Fruit fly (Drosophila melanogaster) whole organism, embryonic: Measurements from ENCODE around the gene CG6231.
A peak's percentile ranks its signal among the peaks of the same experiment; 100 is the strongest.

ENCODE experiments used
- Abd-B ChIP-seq: fragments of 200-800 bp; sonication (Bioruptor generic); optimal IDR thresholded peaks from 2 replicates; lab custom pipeline; 2018; ENCODE audit warnings: missing biosample characterization, mild to moderate bottlenecking, missing genetic modification characterization, moderate library complexity
- Atf3 ChIP-seq: fragments of 200-800 bp; sonication (Bioruptor generic); optimal IDR thresholded peaks from 3 replicates; lab custom pipeline; 2016; ENCODE audit warnings: missing biosample characterization, missing genetic modification characterization
- Atf6 ChIP-seq: fragments of 200-800 bp; sonication (Bioruptor generic); IDR thresholded peaks from 2 replicates; pipeline ENCODE4 v1.3.6; 2022; ENCODE audit warnings: missing biosample characterization, missing genetic modification characterization
- CG10147 ChIP-seq: fragments of 200-800 bp; sonication (Bioruptor generic); optimal IDR thresholded peaks from 2 replicates; lab custom pipeline; 2019; ENCODE audit warnings: missing biosample characterization, mild to moderate bottlenecking, missing genetic modification characterization, moderate library complexity
- CG10366 ChIP-seq: fragments of 200-800 bp; sonication (Bioruptor generic); IDR thresholded peaks from 2 replicates; pipeline ENCODE4 v1.3.6; 2022; ENCODE audit warnings: missing biosample characterization, missing genetic modification characterization
- CG11504 ChIP-seq: fragments of 200-800 bp; sonication (Bioruptor generic); optimal IDR thresholded peaks from 3 replicates; lab custom pipeline; 2019; ENCODE audit warnings: missing biosample characterization, mild to moderate bottlenecking, missing genetic modification characterization, moderate library complexity
- CG11723 ChIP-seq: fragments of 200-800 bp; sonication (Bioruptor generic); optimal IDR thresholded peaks from 2 replicates; lab custom pipeline; 2017; ENCODE audit warnings: missing biosample characterization, mild to moderate bottlenecking, missing genetic modification characterization
- CG12104 ChIP-seq: fragments of 200-800 bp; sonication (Bioruptor generic); optimal IDR thresholded peaks from 3 replicates; lab custom pipeline; 2016; ENCODE audit warnings: missing biosample characterization, missing genetic modification characterization
- CG12155 ChIP-seq: fragments of 200-800 bp; sonication (Bioruptor generic); optimal IDR thresholded peaks from 3 replicates; lab custom pipeline; 2016; ENCODE audit warnings: missing biosample characterization, missing genetic modification characterization
- CG12299 ChIP-seq: fragments of 200-800 bp; sonication (Bioruptor generic); optimal IDR thresholded peaks from 2 replicates; lab custom pipeline; 2018; ENCODE audit warnings: missing biosample characterization, mild to moderate bottlenecking, missing genetic modification characterization
- CG13296 ChIP-seq: fragments of 200-800 bp; sonication (Bioruptor generic); optimal IDR thresholded peaks from 3 replicates; lab custom pipeline; 2018; ENCODE audit warnings: missing biosample characterization, mild to moderate bottlenecking, missing genetic modification characterization
- CG15269 ChIP-seq: fragments of 200-800 bp; sonication (Bioruptor generic); optimal IDR thresholded peaks from 2 replicates; lab custom pipeline; 2018; ENCODE audit warnings: missing biosample characterization, mild to moderate bottlenecking, missing genetic modification characterization, moderate library complexity
- CG15696 ChIP-seq: fragments of 200-800 bp; sonication (Bioruptor generic); optimal IDR thresholded peaks from 2 replicates; lab custom pipeline; 2019; ENCODE audit warnings: missing biosample characterization, mild to moderate bottlenecking, missing genetic modification characterization, moderate library complexity
- CG17385 ChIP-seq: fragments of 200-800 bp; sonication (Bioruptor generic); optimal IDR thresholded peaks from 3 replicates; lab custom pipeline; 2018; ENCODE audit warnings: missing biosample characterization, mild to moderate bottlenecking, missing genetic modification characterization
- CG2712 ChIP-seq: fragments of 200-800 bp; optimal IDR thresholded peaks from 3 replicates; lab custom pipeline; 2019; ENCODE audit warnings: missing biosample characterization, mild to moderate bottlenecking, missing genetic modification characterization, moderate library complexity
- CG2875 ChIP-seq: fragments of 200-800 bp; sonication (Bioruptor generic); optimal IDR thresholded peaks from 2 replicates; lab custom pipeline; 2017; ENCODE audit warnings: missing biosample characterization, mild to moderate bottlenecking, missing genetic modification characterization, missing genetic modification reagents
- CG30403 ChIP-seq: fragments of 200-800 bp; sonication (Bioruptor generic); optimal IDR thresholded peaks from 3 replicates; lab custom pipeline; 2016; ENCODE audit warnings: missing biosample characterization, missing genetic modification characterization
- CG31441 ChIP-seq: fragments of 200-800 bp; sonication (Bioruptor generic); IDR thresholded peaks from 2 replicates; pipeline ENCODE4 v1.3.6; 2022; ENCODE audit warnings: missing biosample characterization, missing genetic modification characterization
- CG33213 ChIP-seq: fragments of 200-800 bp; sonication (Bioruptor generic); optimal IDR thresholded peaks from 3 replicates; lab custom pipeline; 2016; ENCODE audit warnings: missing biosample characterization, missing genetic modification characterization
- CG4328 ChIP-seq: fragments of 200-800 bp; sonication (Bioruptor generic); optimal IDR thresholded peaks from 3 replicates; lab custom pipeline; 2017; ENCODE audit warnings: missing biosample characterization, missing genetic modification reagents, missing genetic modification characterization
- CG4820 ChIP-seq: fragments of 200-800 bp; sonication (Bioruptor generic); optimal IDR thresholded peaks from 3 replicates; lab custom pipeline; 2016; ENCODE audit warnings: missing biosample characterization, missing genetic modification characterization
- CG6654 ChIP-seq: fragments of 200-800 bp; sonication (Bioruptor generic); optimal IDR thresholded peaks from 2 replicates; lab custom pipeline; 2017; ENCODE audit warnings: missing biosample characterization, mild to moderate bottlenecking, missing genetic modification characterization
- CG6765 ChIP-seq: fragments of 200-800 bp; sonication (Bioruptor generic); optimal IDR thresholded peaks from 3 replicates; lab custom pipeline; 2017; ENCODE audit warnings: missing biosample characterization, mild to moderate bottlenecking, missing genetic modification characterization
- CG6791 ChIP-seq: fragments of 200-800 bp; sonication (Bioruptor generic); IDR thresholded peaks from 3 replicates; pipeline ENCODE4 v1.3.6; 2022; ENCODE audit warnings: missing biosample characterization, missing genetic modification characterization; ENCODE audit not compliant: partially characterized antibody
- CG7987 ChIP-seq: fragments of 200-800 bp; sonication (Bioruptor generic); optimal IDR thresholded peaks from 2 replicates; lab custom pipeline; 2018; ENCODE audit warnings: missing biosample characterization, mild to moderate bottlenecking, missing genetic modification characterization, moderate library complexity
- CG8924 ChIP-seq: fragments of 200-800 bp; optimal IDR thresholded peaks from 3 replicates; lab custom pipeline; 2019; ENCODE audit warnings: missing biosample characterization, mild to moderate bottlenecking, missing genetic modification characterization, moderate library complexity
- CTCF ChIP-seq: fragments of 200-800 bp; sonication (Bioruptor generic); optimal IDR thresholded peaks from 2 replicates; lab custom pipeline; 2017; ENCODE audit warnings: missing biosample characterization, mild to moderate bottlenecking, missing genetic modification characterization, moderate library complexity
- CoRest ChIP-seq: fragments of 200-800 bp; sonication (Bioruptor generic); optimal IDR thresholded peaks from 3 replicates; lab custom pipeline; 2018; ENCODE audit warnings: missing biosample characterization, mild to moderate bottlenecking, missing genetic modification characterization, moderate library complexity
- Dip3 ChIP-seq: fragments of 200-800 bp; sonication (Bioruptor generic); optimal IDR thresholded peaks from 3 replicates; lab custom pipeline; 2016; ENCODE audit warnings: missing biosample characterization, missing genetic modification characterization
- HLH54F ChIP-seq: fragments of 200-800 bp; sonication (Bioruptor generic); optimal IDR thresholded peaks from 3 replicates; lab custom pipeline; 2016; ENCODE audit warnings: missing biosample characterization, missing genetic modification characterization
- Hmr ChIP-seq: fragments of 200-800 bp; sonication (Bioruptor generic); optimal IDR thresholded peaks from 3 replicates; lab custom pipeline; 2017; ENCODE audit warnings: mild to moderate bottlenecking, missing biosample characterization, missing genetic modification reagents, missing genetic modification characterization
- Mad ChIP-seq: fragments of 200-800 bp; sonication (Bioruptor generic); optimal IDR thresholded peaks from 2 replicates; lab custom pipeline; 2016; ENCODE audit warnings: missing biosample characterization, missing genetic modification characterization
- NfI ChIP-seq: fragments of 200-800 bp; sonication (Bioruptor generic); optimal IDR thresholded peaks from 3 replicates; lab custom pipeline; 2018; ENCODE audit warnings: missing biosample characterization, mild to moderate bottlenecking, missing genetic modification characterization, moderate library complexity
- Opbp ChIP-seq: fragments of 200-800 bp; sonication (Bioruptor generic); IDR thresholded peaks from 3 replicates; pipeline ENCODE4 v1.3.6; 2022; ENCODE audit warnings: missing biosample characterization, missing genetic modification characterization; ENCODE audit not compliant: partially characterized antibody
- Ravus ChIP-seq: fragments of 200-800 bp; sonication (Bioruptor generic); IDR thresholded peaks from 2 replicates; pipeline ENCODE4 v1.3.6; 2022; ENCODE audit warnings: missing biosample characterization, missing genetic modification characterization
- ab ChIP-seq: fragments of 200-800 bp; sonication (Bioruptor generic); optimal IDR thresholded peaks from 2 replicates; lab custom pipeline; 2016; ENCODE audit warnings: missing biosample characterization, missing genetic modification characterization
- ac ChIP-seq: fragments of 200-800 bp; sonication (Bioruptor generic); optimal IDR thresholded peaks from 3 replicates; lab custom pipeline; 2017; ENCODE audit warnings: missing biosample characterization, mild to moderate bottlenecking, missing genetic modification characterization
- dmrt99B ChIP-seq: fragments of 200-800 bp; sonication (Bioruptor generic); optimal IDR thresholded peaks from 2 replicates; lab custom pipeline; 2018; ENCODE audit warnings: missing biosample characterization, mild to moderate bottlenecking, missing genetic modification characterization, moderate library complexity
- gt ChIP-seq: fragments of 200-800 bp; sonication (Bioruptor generic); IDR thresholded peaks from 2 replicates; pipeline ENCODE4 v1.3.6; 2022; ENCODE audit warnings: missing biosample characterization, missing genetic modification characterization
- hth ChIP-seq: fragments of >200 bp; optimal IDR thresholded peaks from 2 replicates; lab custom pipeline; 2017; ENCODE audit warnings: inconsistent platforms
- kay ChIP-seq: fragments of 200-800 bp; sonication (Bioruptor generic); optimal IDR thresholded peaks from 2 replicates; lab custom pipeline; 2016; ENCODE audit warnings: missing biosample characterization, missing genetic modification characterization
- oc ChIP-seq: fragments of 200-800 bp; sonication (Bioruptor generic); optimal IDR thresholded peaks from 2 replicates; lab custom pipeline; 2018; ENCODE audit warnings: missing biosample characterization, mild to moderate bottlenecking, missing genetic modification characterization, moderate library complexity
- rib ChIP-seq: fragments of 200-800 bp; sonication (Bioruptor generic); IDR thresholded peaks from 2 replicates; pipeline ENCODE4 v1.3.6; 2022; ENCODE audit warnings: missing biosample characterization, missing genetic modification characterization
- salm ChIP-seq: fragments of 200-800 bp; sonication (Bioruptor generic); optimal IDR thresholded peaks from 2 replicates; lab custom pipeline; 2018; ENCODE audit warnings: missing biosample characterization, mild to moderate bottlenecking, missing genetic modification characterization
- schlank ChIP-seq: fragments of 200-800 bp; sonication (Bioruptor generic); optimal IDR thresholded peaks from 2 replicates; lab custom pipeline; 2018; ENCODE audit warnings: missing biosample characterization, mild to moderate bottlenecking, missing genetic modification characterization
- scrt ChIP-seq: fragments of 200-800 bp; sonication (Bioruptor generic); optimal IDR thresholded peaks from 2 replicates; lab custom pipeline; 2018; ENCODE audit warnings: missing biosample characterization, mild to moderate bottlenecking, missing genetic modification characterization, moderate library complexity
- sisA ChIP-seq: fragments of 200-800 bp; sonication (Bioruptor generic); IDR thresholded peaks from 2 replicates; pipeline ENCODE4 v1.3.6; 2022; ENCODE audit warnings: missing biosample characterization, missing genetic modification characterization
- tll ChIP-seq, 2 experiments: fragments of 200-800 bp in 1 of 2; fragments of >200 bp in 1 of 2; sonication (Bioruptor generic) in 1 of 2; optimal IDR thresholded peaks; 2 replicates each; lab custom pipeline; 2017 to 2019; ENCODE audit warnings: missing biosample characterization in 2 of 2, missing genetic modification characterization in 2 of 2, mild to moderate bottlenecking in 1 of 2, moderate library complexity in 1 of 2
- vnd ChIP-seq: fragments of 200-800 bp; sonication (Bioruptor generic); IDR thresholded peaks from 3 replicates; pipeline ENCODE4 v1.3.6; 2022; ENCODE audit warnings: missing biosample characterization, missing genetic modification characterization; ENCODE audit not compliant: partially characterized antibody
- yki ChIP-seq: fragments of >200 bp; optimal IDR thresholded peaks from 3 replicates; lab custom pipeline; 2018
- zfh2 ChIP-seq: fragments of 200-800 bp; sonication (Bioruptor generic); optimal IDR thresholded peaks from 2 replicates; lab custom pipeline; 2016; ENCODE audit warnings: missing biosample characterization, missing genetic modification characterization

Gene CG6231

DNA sequence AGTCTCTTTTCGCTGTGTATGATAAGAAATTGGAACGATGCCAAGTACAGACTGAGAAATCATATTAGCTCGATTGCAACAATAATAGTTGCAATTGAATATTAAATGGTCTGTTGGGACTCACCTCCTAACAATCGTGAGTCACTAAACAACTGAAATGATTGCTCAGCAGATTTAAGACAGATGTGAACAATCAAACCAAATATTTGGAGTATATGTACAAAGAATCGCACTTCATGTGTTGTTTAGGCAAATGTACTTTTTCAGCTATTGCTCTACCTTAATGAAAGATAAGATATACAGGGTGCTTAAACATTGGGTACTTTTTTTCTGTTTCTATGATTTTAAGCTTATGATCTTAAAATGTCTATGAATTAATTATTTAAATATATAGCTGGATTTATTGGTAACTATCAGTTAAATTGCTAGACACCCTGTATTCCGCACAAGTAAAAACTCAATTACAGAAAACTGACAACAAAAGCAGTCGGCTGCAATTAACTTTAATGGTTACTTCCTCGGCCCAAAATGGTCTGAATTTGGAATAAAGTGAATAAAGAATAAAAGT is 9.1 kb upstream of the CG6231 start (continued):
- TF ChIP-seq vnd (GFP tag; lab: Robert Waterston, UW) (no peak), NfI (GFP tag; lab: Kevin White, UChicago) (peak; percentile 75), sisA (GFP tag; lab: Robert Waterston, UW) (peak; percentile 59; the same call in 1 of the 2 replicates), CG6791 (GFP tag; lab: Robert Waterston, UW) (no peak), CG13296 (peak; percentile 93), CG11723 (peak; percentile 60), CG31441 (GFP tag; lab: Robert Waterston, UW) (peak; percentile 87), Ravus (GFP tag; lab: Robert Waterston, UW) (peak; percentile 61), CG7987 (peak; percentile 51), Abd-B (GFP tag; lab: Kevin White, UChicago) (no peak), gt (no peak), CG10366 (GFP tag; lab: Robert Waterston, UW) (peak; percentile 95), CG33213 (GFP tag; lab: Kevin White, UChicago) (peak; percentile 1), oc (tag; lab: Kevin White, UChicago) (peak; percentile 86), CG8924 (peak; percentile 92), CG15696 (tag; lab: Kevin White, UChicago) (peak; percentile 66), CG11504 (tag; lab: Kevin White, UChicago) (peak; percentile 92), CG12104 (peak; percentile 83), CG12299 (tag; lab: Kevin White, UChicago) (peak; percentile 88), CG17385 (peak; percentile 76), kay (GFP tag; lab: Kevin White, UChicago) (peak; percentile 70), Hmr (GFP tag; lab: Kevin White, UChicago) (peak; percentile 89), salm (tag; lab: Kevin White, UChicago) (peak; percentile 88), yki (lab: Kevin White, UChicago) (no peak), Mad (GFP tag; lab: Kevin White, UChicago) (peak; percentile 34), ab (GFP tag; lab: Kevin White, UChicago) (no peak), CTCF (GFP tag; lab: Kevin White, UChicago) (peak; percentile 36), Atf3 (no peak), CG6765 (peak; percentile 85), CoRest (tag; lab: Kevin White, UChicago) (peak; percentile 89), CG12155 (GFP tag; lab: Kevin White, UChicago) (peak; percentile 61), tll (GFP tag; optimal IDR thresholded peaks at IDR 0.05; lab: Kevin White, UChicago) (no peak), hth (lab: Kevin White, UChicago) (no peak), Dip3 (GFP tag; lab: Kevin White, UChicago) (peak; percentile 42), dmrt99B (tag; lab: Kevin White, UChicago) (peak; percentile 92), CG2712 (tag; lab: Kevin White, UChicago) (peak; percentile 89), CG4820 (GFP tag; lab: Kevin White, UChicago) (peak; percentile 66), rib (peak; percentile 70), scrt (peak; percentile 64), schlank (tag; lab: Kevin White, UChicago) (peak; percentile 71), CG2875 (GFP tag; lab: Kevin White, UChicago) (peak; percentile 76), CG15269 (peak; percentile 95), CG4328 (GFP tag; lab: Kevin White, UChicago) (peak; percentile 79), ac (GFP tag; lab: Kevin White, UChicago) (peak; percentile 18), zfh2 (GFP tag; lab: Kevin White, UChicago) (peak; percentile 40), CG6654 (GFP tag; lab: Kevin White, UChicago) (peak; percentile 37), Opbp (GFP tag; lab: Robert Waterston, UW) (no peak), HLH54F (GFP tag; lab: Kevin White, UChicago) (peak; percentile 16), CG30403 (peak; percentile 80), CG10147 (GFP tag; lab: Kevin White, UChicago) (peak; percentile 83), Atf6 (GFP tag; lab: Robert Waterston, UW) (peak; percentile 92)
